Fruit fly (Drosophila melanogaster) whole organism, embryonic: Measurements from ENCODE around the gene CG13309.

ENCODE experiments used
- CG10321 ChIP-seq: fragments of 200-800 bp; sonication (Bioruptor generic); IDR thresholded peaks from 2 replicates; pipeline ENCODE4 v1.3.6; 2022; ENCODE audit warnings: missing biosample characterization, missing genetic modification characterization
- CG10462 ChIP-seq: fragments of 200-800 bp; sonication (Bioruptor generic); optimal IDR thresholded peaks from 2 replicates; lab custom pipeline; 2016; ENCODE audit warnings: missing biosample characterization, missing genetic modification characterization
- CG11696 ChIP-seq: fragments of 200-800 bp; sonication (Bioruptor generic); IDR thresholded peaks from 2 replicates; pipeline ENCODE4 v1.3.6; 2022; ENCODE audit warnings: missing biosample characterization, missing genetic modification characterization
- CG12104 ChIP-seq: fragments of 200-800 bp; sonication (Bioruptor generic); optimal IDR thresholded peaks from 3 replicates; lab custom pipeline; 2016; ENCODE audit warnings: missing biosample characterization, missing genetic modification characterization
- CG12942 ChIP-seq: fragments of 200-800 bp; sonication (Bioruptor generic); optimal IDR thresholded peaks from 3 replicates; lab custom pipeline; 2016; ENCODE audit warnings: missing biosample characterization, missing genetic modification characterization
- CG14965 ChIP-seq: fragments of 200-800 bp; sonication (Bioruptor generic); optimal IDR thresholded peaks from 2 replicates; lab custom pipeline; 2016; ENCODE audit warnings: missing biosample characterization, missing genetic modification characterization, borderline replicate concordance
- CG17568 ChIP-seq: fragments of 200-800 bp; sonication (Bioruptor generic); optimal IDR thresholded peaks from 2 replicates; lab custom pipeline; 2018; ENCODE audit warnings: missing biosample characterization, mild to moderate bottlenecking, missing genetic modification characterization, moderate library complexity
- CG17612 ChIP-seq: fragments of 200-800 bp; sonication (Bioruptor generic); IDR thresholded peaks from 2 replicates; pipeline ENCODE4 v1.3.6; 2022; ENCODE audit warnings: missing biosample characterization, missing genetic modification characterization
- CG17802 ChIP-seq: fragments of 200-800 bp; sonication (Bioruptor generic); optimal IDR thresholded peaks from 2 replicates; lab custom pipeline; 2018; ENCODE audit warnings: missing biosample characterization, mild to moderate bottlenecking, missing genetic modification characterization, moderate library complexity
- CG31224 ChIP-seq: fragments of 200-800 bp; sonication (Bioruptor generic); IDR thresholded peaks from 2 replicates; pipeline ENCODE4 v1.3.6; 2022; ENCODE audit warnings: missing biosample characterization, missing genetic modification characterization
- CG32772 ChIP-seq: fragments of 200-800 bp; sonication (Bioruptor generic); IDR thresholded peaks from 2 replicates; pipeline ENCODE4 v1.3.6; 2022; ENCODE audit warnings: missing biosample characterization, missing genetic modification characterization
- CG33557 ChIP-seq: fragments of 200-800 bp; sonication (Bioruptor generic); optimal IDR thresholded peaks from 2 replicates; lab custom pipeline; 2019; ENCODE audit warnings: missing biosample characterization, mild to moderate bottlenecking, missing genetic modification characterization, moderate library complexity
- CG4328 ChIP-seq: fragments of 200-800 bp; sonication (Bioruptor generic); optimal IDR thresholded peaks from 3 replicates; lab custom pipeline; 2017; ENCODE audit warnings: missing biosample characterization, missing genetic modification reagents, missing genetic modification characterization
- CG4617 ChIP-seq: fragments of 200-800 bp; sonication (Bioruptor generic); optimal IDR thresholded peaks from 3 replicates; lab custom pipeline; 2016; ENCODE audit warnings: missing biosample characterization, missing genetic modification characterization, borderline replicate concordance
- CG5245 ChIP-seq: fragments of 200-800 bp; sonication (Bioruptor generic); optimal IDR thresholded peaks from 3 replicates; lab custom pipeline; 2016; ENCODE audit warnings: missing biosample characterization, missing genetic modification characterization
- CG7786 ChIP-seq: fragments of 200-800 bp; sonication (Bioruptor generic); optimal IDR thresholded peaks from 2 replicates; lab custom pipeline; 2016; ENCODE audit warnings: missing biosample characterization, missing genetic modification characterization
- CG8924 ChIP-seq: fragments of 200-800 bp; optimal IDR thresholded peaks from 3 replicates; lab custom pipeline; 2019; ENCODE audit warnings: missing biosample characterization, mild to moderate bottlenecking, missing genetic modification characterization, moderate library complexity
- CG9727 ChIP-seq: fragments of 200-800 bp; sonication (Bioruptor generic); optimal IDR thresholded peaks from 3 replicates; lab custom pipeline; 2017; ENCODE audit warnings: missing biosample characterization, mild to moderate bottlenecking, missing genetic modification characterization
- CoRest ChIP-seq: fragments of 200-800 bp; sonication (Bioruptor generic); optimal IDR thresholded peaks from 3 replicates; lab custom pipeline; 2018; ENCODE audit warnings: missing biosample characterization, mild to moderate bottlenecking, missing genetic modification characterization, moderate library complexity
- Dbx ChIP-seq: fragments of 200-800 bp; sonication (Bioruptor generic); IDR thresholded peaks from 3 replicates; pipeline ENCODE4 v1.3.6; 2022; ENCODE audit warnings: missing biosample characterization, missing genetic modification characterization
- Drgx ChIP-seq: fragments of 200-800 bp; sonication (Bioruptor generic); IDR thresholded peaks from 2 replicates; pipeline ENCODE4 v1.3.6; 2022; ENCODE audit warnings: missing biosample characterization, missing genetic modification characterization
- E2f2 ChIP-seq: fragments of 200-800 bp; sonication (Bioruptor generic); IDR thresholded peaks from 2 replicates; pipeline ENCODE4 v1.3.6; 2022; ENCODE audit warnings: missing biosample characterization, missing genetic modification characterization
- Fer2 ChIP-seq: fragments of 200-800 bp; sonication (Bioruptor generic); optimal IDR thresholded peaks from 2 replicates; lab custom pipeline; 2018; ENCODE audit warnings: missing biosample characterization, mild to moderate bottlenecking, missing genetic modification characterization, moderate library complexity
- Hr78 ChIP-seq, 2 experiments: fragments of 200-800 bp in 1 of 2; fragments of >200 bp in 1 of 2; sonication (Bioruptor generic) in 1 of 2; optimal IDR thresholded peaks; 2 replicates each; lab custom pipeline; 2017 to 2019; ENCODE audit warnings: missing biosample characterization in 2 of 2, missing genetic modification characterization in 2 of 2, mild to moderate bottlenecking in 1 of 2, moderate library complexity in 1 of 2
- Med ChIP-seq: fragments of 200-800 bp; sonication (Bioruptor generic); peaks from one replicate; lab custom pipeline; 2016; ENCODE audit warnings: missing biosample characterization, missing genetic modification characterization, mild to moderate bottlenecking, inconsistent platforms, moderate library complexity
- Meics ChIP-seq: fragments of 200-800 bp; sonication (Bioruptor generic); optimal IDR thresholded peaks from 2 replicates; lab custom pipeline; 2017; ENCODE audit warnings: missing biosample characterization, mild to moderate bottlenecking, missing genetic modification characterization
- Oaz ChIP-seq: fragments of 200-800 bp; sonication (Bioruptor generic); IDR thresholded peaks from 2 replicates; pipeline ENCODE4 v1.3.6; 2022; ENCODE audit warnings: missing biosample characterization, missing genetic modification characterization
- Sox100B ChIP-seq: fragments of 200-800 bp; sonication (Bioruptor generic); optimal IDR thresholded peaks from 3 replicates; lab custom pipeline; 2018; ENCODE audit warnings: missing biosample characterization, mild to moderate bottlenecking, missing genetic modification characterization
- Spps ChIP-seq: fragments of 200-800 bp; sonication (Bioruptor generic); optimal IDR thresholded peaks from 2 replicates; lab custom pipeline; 2018; ENCODE audit warnings: missing biosample characterization, mild to moderate bottlenecking, missing genetic modification characterization
- Sry-δ ChIP-seq: fragments of 200-800 bp; sonication (Bioruptor generic); optimal IDR thresholded peaks from 2 replicates; lab custom pipeline; 2016; ENCODE audit warnings: missing biosample characterization, missing genetic modification characterization
- br ChIP-seq: fragments of >200 bp; optimal IDR thresholded peaks from 2 replicates; lab custom pipeline; 2017
- chm ChIP-seq: fragments of 200-800 bp; sonication (Bioruptor generic); IDR thresholded peaks from 2 replicates; pipeline ENCODE4 v1.3.6; 2022; ENCODE audit warnings: missing biosample characterization, missing genetic modification characterization
- dmrt11E ChIP-seq: fragments of 200-800 bp; sonication (Bioruptor generic); optimal IDR thresholded peaks from 3 replicates; lab custom pipeline; 2018; ENCODE audit warnings: missing biosample characterization, mild to moderate bottlenecking, missing genetic modification characterization, moderate library complexity
- dmrt99B ChIP-seq: fragments of 200-800 bp; sonication (Bioruptor generic); optimal IDR thresholded peaks from 2 replicates; lab custom pipeline; 2018; ENCODE audit warnings: missing biosample characterization, mild to moderate bottlenecking, missing genetic modification characterization, moderate library complexity
- dpn ChIP-seq, 2 experiments: fragments of 200-800 bp; sonication (Bioruptor generic); optimal IDR thresholded peaks; 3 replicates each; lab custom pipeline; 2016; ENCODE audit warnings: missing biosample characterization in 2 of 2, missing genetic modification characterization in 2 of 2
- fd3F ChIP-seq: fragments of 200-800 bp; sonication (Bioruptor generic); optimal IDR thresholded peaks from 2 replicates; lab custom pipeline; 2018; ENCODE audit warnings: missing biosample characterization, mild to moderate bottlenecking, missing genetic modification characterization, moderate library complexity
- gem ChIP-seq: fragments of 200-800 bp; sonication (Bioruptor generic); optimal IDR thresholded peaks from 2 replicates; lab custom pipeline; 2019; ENCODE audit warnings: missing biosample characterization, mild to moderate bottlenecking, missing genetic modification characterization, moderate library complexity
- gro ChIP-seq: fragments of 200-800 bp; sonication (Bioruptor generic); optimal IDR thresholded peaks from 2 replicates; lab custom pipeline; 2016; ENCODE audit warnings: missing biosample characterization, missing genetic modification characterization
- ham ChIP-seq: fragments of 200-800 bp; sonication (Bioruptor generic); IDR thresholded peaks from 2 replicates; pipeline ENCODE4 v1.3.6; 2022; ENCODE audit warnings: missing biosample characterization, missing genetic modification characterization
- jigr1 ChIP-seq: fragments of 200-800 bp; sonication (Bioruptor generic); IDR thresholded peaks from 3 replicates; pipeline ENCODE4 v1.3.6; 2022; ENCODE audit warnings: missing biosample characterization, missing genetic modification characterization
- kni ChIP-seq: fragments of 200-800 bp; sonication (Bioruptor generic); optimal IDR thresholded peaks from 3 replicates; lab custom pipeline; 2017; ENCODE audit warnings: mild to moderate bottlenecking, missing biosample characterization, missing genetic modification reagents, missing genetic modification characterization
- lbe ChIP-seq: fragments of 200-800 bp; sonication (Bioruptor generic); optimal IDR thresholded peaks from 2 replicates; lab custom pipeline; 2016; ENCODE audit warnings: missing biosample characterization, mild to moderate bottlenecking, missing genetic modification characterization
- org-1 ChIP-seq: fragments of 200-800 bp; sonication (Bioruptor generic); optimal IDR thresholded peaks from 2 replicates; lab custom pipeline; 2017; ENCODE audit warnings: missing biosample characterization, missing genetic modification characterization
- phol ChIP-seq: fragments of 200-800 bp; sonication (Bioruptor generic); optimal IDR thresholded peaks from 3 replicates; lab custom pipeline; 2018; ENCODE audit warnings: missing biosample characterization, mild to moderate bottlenecking, missing genetic modification characterization, moderate library complexity
- pros ChIP-seq: fragments of 200-800 bp; sonication (Bioruptor generic); optimal IDR thresholded peaks from 3 replicates; lab custom pipeline; 2019; ENCODE audit warnings: missing biosample characterization, mild to moderate bottlenecking, missing genetic modification characterization, moderate library complexity
- repo ChIP-seq: fragments of 200-800 bp; sonication (Bioruptor generic); optimal IDR thresholded peaks from 2 replicates; lab custom pipeline; 2016; ENCODE audit warnings: missing biosample characterization, missing genetic modification characterization
- rib ChIP-seq: fragments of 200-800 bp; sonication (Bioruptor generic); IDR thresholded peaks from 2 replicates; pipeline ENCODE4 v1.3.6; 2022; ENCODE audit warnings: missing biosample characterization, missing genetic modification characterization
- run ChIP-seq: fragments of 200-800 bp; sonication (Bioruptor generic); optimal IDR thresholded peaks from 3 replicates; lab custom pipeline; 2018; ENCODE audit warnings: missing biosample characterization, mild to moderate bottlenecking, missing genetic modification characterization
- trem ChIP-seq: fragments of 200-800 bp; optimal IDR thresholded peaks from 3 replicates; lab custom pipeline; 2019; ENCODE audit warnings: missing biosample characterization, mild to moderate bottlenecking, missing genetic modification characterization, moderate library complexity
- vnd ChIP-seq: fragments of 200-800 bp; sonication (Bioruptor generic); IDR thresholded peaks from 3 replicates; pipeline ENCODE4 v1.3.6; 2022; ENCODE audit warnings: missing biosample characterization, missing genetic modification characterization; ENCODE audit not compliant: partially characterized antibody

Gene CG13309

DNA sequence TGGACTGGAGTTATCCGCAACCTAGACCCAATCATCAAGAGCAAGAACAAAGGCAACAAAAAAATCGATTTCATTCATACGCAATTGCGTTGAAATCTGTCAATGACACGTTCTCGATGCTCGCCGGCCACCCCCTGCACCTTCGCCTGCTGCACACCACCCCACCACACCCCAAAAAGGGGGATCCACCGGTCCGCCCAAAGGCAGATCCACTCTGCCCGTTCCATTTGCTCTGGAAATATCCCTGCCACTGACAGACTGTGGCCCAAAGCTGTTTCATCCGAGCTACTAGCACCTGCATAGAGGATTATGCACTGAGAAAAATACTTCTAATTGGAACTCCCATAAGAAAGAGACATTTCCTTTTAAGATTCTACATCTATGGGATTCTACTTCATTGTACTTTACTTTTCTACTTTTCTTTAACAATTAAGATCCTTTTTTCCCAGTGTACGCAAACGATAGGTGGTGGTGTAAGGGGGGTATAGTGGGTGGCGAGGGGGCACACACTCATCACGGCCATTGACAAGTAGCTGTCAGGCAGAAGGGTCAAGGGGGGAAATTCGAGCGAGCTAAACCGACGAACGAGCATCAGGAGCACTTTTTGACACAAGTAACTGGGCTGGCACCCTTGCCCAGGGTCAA lies 13.7 kb downstream of the CG13309 start (continued):
- TF ChIP-seq ham (GFP tag; lab: Robert Waterston, UW), result no peak
- TF ChIP-seq CG8924 (tag; lab: Kevin White, UChicago), result peak; percentile 43
- no peak for TF ChIP-seq jigr1 (GFP tag; lab: Robert Waterston, UW)
- TF ChIP-seq dmrt11E (tag; lab: Kevin White, UChicago), result peak; percentile 69
- no peak for TF ChIP-seq CG10462 (GFP tag; lab: Kevin White, UChicago)
- TF ChIP-seq CG33557 (GFP tag; lab: Kevin White, UChicago), result no peak
- TF ChIP-seq Dbx (GFP tag; lab: Robert Waterston, UW), result no peak
- TF ChIP-seq CoRest (tag; lab: Kevin White, UChicago), result peak; percentile 46
- peak; percentile 75 for TF ChIP-seq dmrt99B (tag; lab: Kevin White, UChicago)
- TF ChIP-seq chm (GFP tag; lab: Robert Waterston, UW), result no peak
- TF ChIP-seq vnd, result no peak
- no peak for TF ChIP-seq kni (GFP tag; lab: Kevin White, UChicago)
- TF ChIP-seq Hr78 (GFP tag; optimal IDR thresholded peaks at IDR 0.05; lab: Kevin White, UChicago), result no peak
- no peak for TF ChIP-seq br (lab: Kevin White, UChicago)
- TF ChIP-seq CG12104 (GFP tag; lab: Kevin White, UChicago), result no peak
- 0 out of 2 replicates have a peak, but pooled peaks have one; percentile 29 for TF ChIP-seq Drgx (GFP tag; lab: Robert Waterston, UW)
- no peak for TF ChIP-seq CG11696 (GFP tag; lab: Robert Waterston, UW)
- TF ChIP-seq Med (GFP tag; lab: Kevin White, UChicago), result no peak
- no peak for TF ChIP-seq CG17802 (tag; lab: Kevin White, UChicago)
- TF ChIP-seq phol (tag; lab: Kevin White, UChicago), result peak; percentile 56
- peak; percentile 20 for TF ChIP-seq CG5245 (GFP tag; lab: Kevin White, UChicago)
- TF ChIP-seq repo, result no peak
- TF ChIP-seq E2f2 (GFP tag; lab: Robert Waterston, UW), result no peak
- no peak for TF ChIP-seq pros (GFP tag; lab: Kevin White, UChicago)
- TF ChIP-seq Sry-δ (GFP tag; lab: Kevin White, UChicago), result no peak
- no peak for TF ChIP-seq run (tag; lab: Kevin White, UChicago)
- TF ChIP-seq CG31224, result no peak
- TF ChIP-seq Oaz, result 0 out of 2 replicates have a peak, but pooled peaks have one; percentile 27
- TF ChIP-seq Fer2 (tag; lab: Kevin White, UChicago), result no peak
- TF ChIP-seq CG7786, result peak; percentile 45
- no peak for TF ChIP-seq CG12942 (GFP tag; lab: Kevin White, UChicago)
- peak; percentile 16 for TF ChIP-seq trem
- no peak for TF ChIP-seq CG10321 (GFP tag; lab: Robert Waterston, UW)
- TF ChIP-seq Meics (GFP tag; lab: Kevin White, UChicago), result no peak
- no peak for TF ChIP-seq gro (GFP tag; lab: Kevin White, UChicago)
- TF ChIP-seq org-1 (GFP tag; lab: Kevin White, UChicago), result no peak
- TF ChIP-seq Sox100B (GFP tag; lab: Kevin White, UChicago), result peak; percentile 20
- no peak for TF ChIP-seq CG4328 (GFP tag; lab: Kevin White, UChicago)
- no peak for TF ChIP-seq CG14965 (GFP tag; lab: Kevin White, UChicago)
- TF ChIP-seq lbe (GFP tag; lab: Kevin White, UChicago), result peak; percentile 23
- peak; percentile 3 to 48 for TF ChIP-seq dpn (GFP tag; optimal IDR thresholded peaks at IDR 0.05; lab: Kevin White, UChicago)
- TF ChIP-seq CG17612 (GFP tag; lab: Robert Waterston, UW), result 0 out of 2 replicates have a peak, but pooled peaks have one; percentile 27
- no peak for TF ChIP-seq fd3F (GFP tag; lab: Kevin White, UChicago)
- TF ChIP-seq CG32772 (GFP tag; lab: Robert Waterston, UW), result 0 out of 2 replicates have a peak, but pooled peaks have one; percentile 46
- TF ChIP-seq CG17568 (GFP tag; lab: Kevin White, UChicago), result no peak
- TF ChIP-seq rib (GFP tag; lab: Robert Waterston, UW), result no peak
- TF ChIP-seq gem, result peak; percentile 55
- TF ChIP-seq CG9727 (GFP tag; lab: Kevin White, UChicago), result peak; percentile 35
- peak; percentile 37 for TF ChIP-seq Spps (tag; lab: Kevin White, UChicago)
- TF ChIP-seq CG4617, result no peak
